Worm (Caenorhabditis elegans) whole organism, young adult: ENCODE measurements around the gene srz-96.

Source experiments
- B0336.3 ChIP-seq: fragments of 200-800 bp; sonication (Bioruptor generic); IDR thresholded peaks from 2 replicates; pipeline ENCODE4 v1.3.6; 2022; ENCODE audit warnings: missing genetic modification characterization, missing compliant biosample characterization
- D2030.7 ChIP-seq: fragments of 200-800 bp; sonication (Bioruptor generic); IDR thresholded peaks from 2 replicates; pipeline ENCODE4 v1.3.6; 2022; ENCODE audit warnings: missing genetic modification reagents, missing genetic modification characterization, missing compliant biosample characterization
- F22D6.2 ChIP-seq: sonication (generic microtip); optimal IDR thresholded peaks from 2 replicates; lab custom pipeline; 2016; ENCODE audit warnings: mild to moderate bottlenecking, missing genetic modification characterization, missing compliant biosample characterization
- F49E8.2 ChIP-seq: sonication (generic microtip); optimal IDR thresholded peaks from 3 replicates; lab custom pipeline; 2017; ENCODE audit warnings: missing genetic modification characterization, mild to moderate bottlenecking, missing compliant biosample characterization, antibody characterized with exemption, moderate library complexity; ENCODE audit not compliant: insufficient read depth
- F57A8.1 ChIP-seq: fragments of 200-800 bp; sonication (Bioruptor generic); optimal IDR thresholded peaks from 2 replicates; lab custom pipeline; 2018; ENCODE audit warnings: mild to moderate bottlenecking, missing genetic modification characterization, moderate library complexity, missing compliant biosample characterization
- T07F8.4 ChIP-seq: sonication (generic microtip); optimal IDR thresholded peaks from 2 replicates; lab custom pipeline; 2016; ENCODE audit warnings: mild to moderate bottlenecking, missing genetic modification characterization, moderate library complexity, missing compliant biosample characterization
- Y53F4B.3 ChIP-seq: fragments of 200-800 bp; sonication (Bioruptor generic); IDR thresholded peaks from 2 replicates; pipeline ENCODE4 v1.3.6; 2022; ENCODE audit warnings: missing genetic modification reagents, missing genetic modification characterization, missing compliant biosample characterization
- Y56A3A.18 ChIP-seq: fragments of 200-800 bp; sonication (Bioruptor generic); IDR thresholded peaks from 2 replicates; pipeline ENCODE4 v1.3.6; 2022; ENCODE audit warnings: missing genetic modification reagents, missing genetic modification characterization, missing compliant biosample characterization
- aptf-2 ChIP-seq: fragments of 200-800 bp; sonication (Bioruptor generic); conservative IDR thresholded peaks from 2 replicates; pipeline ENCODE4 v1.3.6; 2022; ENCODE audit warnings: missing genetic modification reagents, missing genetic modification characterization, missing compliant biosample characterization
- athp-1 ChIP-seq: sonication (generic microtip); optimal IDR thresholded peaks from 2 replicates; lab custom pipeline; 2017; ENCODE audit warnings: mild to moderate bottlenecking, missing genetic modification characterization, missing compliant biosample characterization
- attf-3 ChIP-seq: fragments of 200-800 bp; sonication (Bioruptor generic); conservative IDR thresholded peaks from 2 replicates; pipeline ENCODE4 v1.3.6; 2022; ENCODE audit warnings: missing genetic modification reagents, missing genetic modification characterization, missing compliant biosample characterization
- attf-5 ChIP-seq: fragments of 200-800 bp; sonication (Bioruptor generic); optimal IDR thresholded peaks from 2 replicates; lab custom pipeline; 2018; ENCODE audit warnings: mild to moderate bottlenecking, missing genetic modification characterization, missing compliant biosample characterization
- bed-1 ChIP-seq: fragments of 200-800 bp; sonication (Bioruptor generic); IDR thresholded peaks from 2 replicates; pipeline ENCODE4 v1.3.6; 2022; ENCODE audit warnings: missing genetic modification reagents, missing genetic modification characterization, missing compliant biosample characterization
- bed-2 ChIP-seq: fragments of 200-800 bp; sonication (Bioruptor generic); IDR thresholded peaks from 2 replicates; pipeline ENCODE4 v1.3.6; 2022; ENCODE audit warnings: missing genetic modification reagents, missing genetic modification characterization, missing compliant biosample characterization
- cebp-1 ChIP-seq, 2 experiments: fragments of 200-800 bp in 1 of 2; sonication (Bioruptor generic) in 1 of 2; sonication (generic microtip) in 1 of 2; IDR thresholded peaks in 1 of 2; optimal IDR thresholded peaks in 1 of 2; 2 replicates each; pipeline versions ENCODE4 v1.3.6 to Lab custom; 2017 to 2022; ENCODE audit warnings: missing compliant biosample characterization in 2 of 2, missing genetic modification characterization in 2 of 2, mild to moderate bottlenecking in 1 of 2, missing genetic modification reagents in 1 of 2, moderate library complexity in 1 of 2
- ceh-91 ChIP-seq: fragments of 200-800 bp; sonication (Bioruptor generic); IDR thresholded peaks from 2 replicates; pipeline ENCODE4 v1.3.6; 2022; ENCODE audit warnings: missing genetic modification reagents, missing genetic modification characterization, missing compliant biosample characterization
- ekl-4 ChIP-seq: fragments of 200-800 bp; sonication (Bioruptor generic); IDR thresholded peaks from 2 replicates; pipeline ENCODE4 v1.3.6; 2022; ENCODE audit warnings: missing genetic modification reagents, missing genetic modification characterization, missing compliant biosample characterization
- gei-17 ChIP-seq: fragments of 200-800 bp; sonication (Bioruptor generic); optimal IDR thresholded peaks from 2 replicates; lab custom pipeline; 2018; ENCODE audit warnings: mild to moderate bottlenecking, missing genetic modification characterization, missing compliant biosample characterization
- hlh-26 ChIP-seq: fragments of 200-800 bp; sonication (Bioruptor generic); conservative IDR thresholded peaks from 2 replicates; pipeline ENCODE4 v1.3.6; 2022; ENCODE audit warnings: missing genetic modification reagents, missing genetic modification characterization, missing compliant biosample characterization
- hrde-1 ChIP-seq: sonication (generic microtip); optimal IDR thresholded peaks from 2 replicates; lab custom pipeline; 2016; ENCODE audit warnings: missing genetic modification characterization, mild to moderate bottlenecking, missing compliant biosample characterization, moderate library complexity, missing genotype, missing genetic modification reagents, borderline replicate concordance
- hsf-1 ChIP-seq: fragments of 200-800 bp; sonication (Bioruptor generic); IDR thresholded peaks from 2 replicates; pipeline ENCODE4 v1.3.6; 2022; ENCODE audit warnings: missing genetic modification reagents, missing genetic modification characterization, missing compliant biosample characterization
- let-607 ChIP-seq, 2 experiments: fragments of 200-800 bp in 1 of 2; sonication (Bioruptor generic) in 1 of 2; sonication (generic microtip) in 1 of 2; optimal IDR thresholded peaks; 2 replicates each; lab custom pipeline; 2016 to 2018; ENCODE audit warnings: mild to moderate bottlenecking in 2 of 2, missing compliant biosample characterization in 2 of 2, missing genetic modification characterization in 2 of 2, moderate library complexity in 2 of 2, missing genotype in 1 of 2
- lin-40 ChIP-seq: sonication (generic microtip); optimal IDR thresholded peaks from 2 replicates; lab custom pipeline; 2016; ENCODE audit warnings: missing genetic modification characterization, mild to moderate bottlenecking, missing compliant biosample characterization, missing genotype, missing genetic modification reagents
- lir-1 ChIP-seq: fragments of 200-800 bp; sonication (Bioruptor generic); conservative IDR thresholded peaks from 2 replicates; pipeline ENCODE4 v1.3.6; 2022; ENCODE audit warnings: missing genetic modification reagents, missing genetic modification characterization, missing compliant biosample characterization
- madf-3 ChIP-seq: fragments of 200-800 bp; sonication (Bioruptor generic); IDR thresholded peaks from 2 replicates; pipeline ENCODE4 v1.3.6; 2022; ENCODE audit warnings: missing genetic modification reagents, missing genetic modification characterization, missing compliant biosample characterization
- madf-6 ChIP-seq: fragments of 200-800 bp; sonication (Bioruptor generic); IDR thresholded peaks from 2 replicates; pipeline ENCODE4 v1.3.6; 2022; ENCODE audit warnings: missing genetic modification reagents, missing genetic modification characterization, missing compliant biosample characterization
- nfyb-1 ChIP-seq: fragments of 200-800 bp; sonication (Bioruptor generic); IDR thresholded peaks from 2 replicates; pipeline ENCODE4 v1.3.6; 2022; ENCODE audit warnings: missing genetic modification reagents, missing genetic modification characterization, missing compliant biosample characterization
- nhr-120 ChIP-seq: fragments of 200-800 bp; sonication (Bioruptor generic); IDR thresholded peaks from 2 replicates; pipeline ENCODE4 v1.3.6; 2022; ENCODE audit warnings: missing genetic modification characterization, missing compliant biosample characterization
- nhr-80 ChIP-seq: sonication (generic microtip); optimal IDR thresholded peaks from 2 replicates; lab custom pipeline; 2016; ENCODE audit warnings: missing genetic modification characterization, missing compliant biosample characterization
- repo-1 ChIP-seq: sonication (generic microtip); optimal IDR thresholded peaks from 2 replicates; lab custom pipeline; 2017; ENCODE audit warnings: mild to moderate bottlenecking, missing genetic modification characterization, missing compliant biosample characterization
- sdz-38 ChIP-seq: sonication (generic microtip); optimal IDR thresholded peaks from 2 replicates; lab custom pipeline; 2016; ENCODE audit warnings: missing genotype, missing genetic modification characterization, missing compliant biosample characterization
- sea-2 ChIP-seq: fragments of 200-800 bp; sonication (Bioruptor generic); IDR thresholded peaks from 2 replicates; pipeline ENCODE4 v1.3.6; 2022; ENCODE audit warnings: missing genetic modification characterization, missing compliant biosample characterization
- snpc-4 ChIP-seq, 5 experiments: fragments of 150-350 bp in 1 of 5; sonication (generic microtip) in 4 of 5; optimal IDR thresholded peaks; 2 replicates each; lab custom pipeline; 2014 to 2018; ENCODE audit warnings: missing genetic modification characterization in 5 of 5, missing biosample characterization in 3 of 5, antibody characterized with exemption in 2 of 5, mild to moderate bottlenecking in 2 of 5, missing compliant biosample characterization in 2 of 5, missing genotype in 2 of 5, moderate library complexity in 2 of 5, missing genetic modification reagents in 1 of 5
- xnd-1 ChIP-seq: sonication (generic microtip); optimal IDR thresholded peaks from 2 replicates; lab custom pipeline; 2016; ENCODE audit warnings: missing genotype, missing genetic modification reagents, missing genetic modification characterization, missing compliant biosample characterization
- ztf-22 ChIP-seq: fragments of 200-800 bp; sonication (Bioruptor generic); optimal IDR thresholded peaks from 2 replicates; lab custom pipeline; 2018; ENCODE audit warnings: mild to moderate bottlenecking, missing genetic modification characterization, moderate library complexity, missing compliant biosample characterization
- ztf-25 ChIP-seq: fragments of 200-800 bp; sonication (Bioruptor generic); IDR thresholded peaks from 2 replicates; pipeline ENCODE4 v1.3.6; 2022; ENCODE audit warnings: missing genetic modification reagents, missing genetic modification characterization, missing compliant biosample characterization
- ztf-26 ChIP-seq: sonication (generic microtip); optimal IDR thresholded peaks from 2 replicates; lab custom pipeline; 2017; ENCODE audit warnings: missing genetic modification characterization, missing compliant biosample characterization

Gene srz-96

ce11 chrV:17171551-17171950 is 27.5 kb upstream of the srz-96 start, which contains the start of gene srbc-26:
Gene srbc-26 (plus strand): TSS chrV:17171851.
- TF ChIP-seq gei-17, result no peak
- no peak for TF ChIP-seq ceh-91 (GFP tag; lab: Robert Waterston, UW)
- no peak for TF ChIP-seq snpc-4 (GFP tag; optimal IDR thresholded peaks at IDR 0.05; lab: Kevin White, UChicago)
- no peak for TF ChIP-seq snpc-4 (tag; optimal IDR thresholded peaks at IDR 0.05; lab: Kevin White, UChicago)
- no peak for TF ChIP-seq hlh-26
- no peak for TF ChIP-seq T07F8.4 (tag; lab: Kevin White, UChicago)

- TF ChIP-seq aptf-2 (GFP tag; lab: Robert Waterston, UW) (no peak), D2030.7 (GFP tag; lab: Robert Waterston, UW) (no peak)
Observed at ce11 chrV:17173738-17174137, 25.3 kb upstream of the srz-96 start, which contains the start of gene srbc-25. Gene srbc-25 (plus strand): TSS chrV:17174038.

- TF ChIP-seq hlh-26 (no peak), F49E8.2 (tag; lab: Kevin White, UChicago) (no peak), repo-1 (tag; lab: Kevin White, UChicago) (no peak), sdz-38 (no peak)
Observed at ce11 chrV:17177967-17178366, 21.1 kb upstream of the srz-96 start, which contains the start of gene srsx-1. Gene srsx-1 (minus strand): TSS chrV:17178067.

- TF ChIP-seq aptf-2 (GFP tag; lab: Robert Waterston, UW), result no peak
- TF ChIP-seq madf-3, result no peak
- TF ChIP-seq Y53F4B.3 (GFP tag; lab: Robert Waterston, UW), result no peak
- no peak for TF ChIP-seq F57A8.1 (GFP tag; lab: Kevin White, UChicago)
- no peak for TF ChIP-seq cebp-1 (GFP tag; IDR thresholded peaks at IDR 0.05; lab: Robert Waterston, UW)
- no peak for TF ChIP-seq cebp-1 (tag; optimal IDR thresholded peaks at IDR 0.05; lab: Kevin White, UChicago)
- no peak for TF ChIP-seq hsf-1 (GFP tag; lab: Robert Waterston, UW)
- no peak for TF ChIP-seq hlh-26
- no peak for TF ChIP-seq hrde-1 (tag; lab: Kevin White, UChicago)
- TF ChIP-seq ztf-26 (tag; lab: Kevin White, UChicago), result no peak
- no peak for TF ChIP-seq attf-3 (GFP tag; lab: Robert Waterston, UW)
- no peak for TF ChIP-seq repo-1 (tag; lab: Kevin White, UChicago)
- no peak for TF ChIP-seq ztf-25 (GFP tag; lab: Robert Waterston, UW)
- TF ChIP-seq xnd-1 (tag; lab: Kevin White, UChicago), result no peak
- TF ChIP-seq lin-40 (tag; lab: Kevin White, UChicago), result no peak
- no peak for TF ChIP-seq athp-1 (tag; lab: Kevin White, UChicago)
- TF ChIP-seq ekl-4 (GFP tag; lab: Robert Waterston, UW), result no peak
- no peak for TF ChIP-seq B0336.3 (GFP tag; lab: Robert Waterston, UW)
- TF ChIP-seq nhr-80 (tag; lab: Kevin White, UChicago), result no peak
Observed at ce11 chrV:17178457-17178856, 20.6 kb upstream of the srz-96 start, which contains the start of gene srh-174. Gene srh-174 (plus strand): TSS chrV:17178757.

- TF ChIP-seq Y56A3A.18 (GFP tag; lab: Robert Waterston, UW) (no peak), bed-1 (GFP tag; lab: Robert Waterston, UW) (no peak), T07F8.4 (tag; lab: Kevin White, UChicago) (no peak), attf-5 (no peak), sea-2 (GFP tag; lab: Robert Waterston, UW) (no peak), ztf-22 (GFP tag; lab: Kevin White, UChicago) (no peak), lin-40 (tag; lab: Kevin White, UChicago) (no peak), F22D6.2 (tag; lab: Kevin White, UChicago) (no peak), let-607 (tag; optimal IDR thresholded peaks at IDR 0.05; lab: Kevin White, UChicago) (no peak), madf-6 (GFP tag; lab: Robert Waterston, UW) (no peak), lir-1 (GFP tag; lab: Robert Waterston, UW) (no peak), hrde-1 (tag; lab: Kevin White, UChicago) (no peak), bed-2 (GFP tag; lab: Robert Waterston, UW) (no peak), nfyb-1 (GFP tag; lab: Robert Waterston, UW) (no peak), nhr-120 (GFP tag; lab: Robert Waterston, UW) (no peak), ztf-26 (tag; lab: Kevin White, UChicago) (no peak), gei-17 (no peak)
Observed at ce11 chrV:17182045-17182444, 17.0 kb upstream of the srz-96 start, which contains the start of gene srh-159. Gene srh-159 (plus strand): TSS chrV:17182345.
